Fruit fly (Drosophila melanogaster): ENCODE data around the gene Arv1.

Arv1 gene

dm6 chr3L:21479636-21480035 is 49.5 kb downstream of the Arv1 start (continued):
- TF ChIP-seq Ets96B (tag; optimal IDR thresholded peaks at IDR 0.05): no peak
- TF ChIP-seq achi (GFP tag; optimal IDR thresholded peaks at IDR 0.05): peak; percentile 76
- TF ChIP-seq Blimp-1 (GFP tag; optimal IDR thresholded peaks at IDR 0.05): peak; percentile 53
- TF ChIP-seq CG4318 (GFP tag; optimal IDR thresholded peaks at IDR 0.05): no peak
- TF ChIP-seq fkh (GFP tag; optimal IDR thresholded peaks at IDR 0.05): peak; percentile 54
- peak; percentile 93 for TF ChIP-seq Eip78C (GFP tag)
- peak; percentile 68 for TF ChIP-seq CG6792 (GFP tag; optimal IDR thresholded peaks at IDR 0.05)
- TF ChIP-seq CG11294 (GFP tag; IDR thresholded peaks at IDR 0.05): no peak
- TF ChIP-seq vri (GFP tag; optimal IDR thresholded peaks at IDR 0.05): no peak
- peak; percentile 56 for TF ChIP-seq CG6808 (GFP tag; optimal IDR thresholded peaks at IDR 0.05)
- TF ChIP-seq Sox102F (GFP tag; optimal IDR thresholded peaks at IDR 0.05): peak; percentile 67
- peak; percentile 76 for TF ChIP-seq esn (GFP tag; optimal IDR thresholded peaks at IDR 0.05)
- peak in 1 of 2 experiments; percentile 71 for TF ChIP-seq salr (GFP tag; optimal IDR thresholded peaks at IDR 0.05)
- peak; percentile 92 for TF ChIP-seq CG6854 (GFP tag; optimal IDR thresholded peaks at IDR 0.05)
- peak; percentile 71 for TF ChIP-seq lz (GFP tag; optimal IDR thresholded peaks at IDR 0.05)
- 0 out of 2 replicates have a peak, but pooled peaks have one; percentile 10 for TF ChIP-seq Gug (GFP tag; IDR thresholded peaks at IDR 0.05)
- TF ChIP-seq Lpt (GFP tag; optimal IDR thresholded peaks at IDR 0.05): peak; percentile 16

All from whole organism, prepupa.